Worm (Caenorhabditis elegans) whole organism, L3 larva: ENCODE data around the gene ZK1240.2.

Experiments used
- ZK546.5 ChIP-seq: sonication (generic microtip); optimal IDR thresholded peaks from 2 replicates; lab custom pipeline; 2017; ENCODE audit warnings: missing biosample characterization, missing genetic modification characterization
- aly-2 ChIP-seq: fragments of 150-350 bp; optimal IDR thresholded peaks from 2 replicates; lab custom pipeline; 2014; ENCODE audit warnings: missing biosample characterization, missing genetic modification characterization
- ceh-16 ChIP-seq: sonication (generic microtip); optimal IDR thresholded peaks from 2 replicates; lab custom pipeline; 2017; ENCODE audit warnings: missing biosample characterization, missing genetic modification characterization
- ceh-82 ChIP-seq: fragments of 150-350 bp; optimal IDR thresholded peaks from 2 replicates; lab custom pipeline; 2014; ENCODE audit warnings: missing biosample characterization, missing genetic modification characterization
- ceh-9 ChIP-seq: sonication (generic microtip); optimal IDR thresholded peaks from 2 replicates; lab custom pipeline; 2018; ENCODE audit warnings: missing biosample characterization, missing genetic modification characterization
- egl-27 ChIP-seq: sonication (generic microtip); optimal IDR thresholded peaks from 4 replicates; lab custom pipeline; 2017; ENCODE audit warnings: missing biosample characterization, missing genetic modification reagents, missing genetic modification characterization
- egl-5 ChIP-seq: fragments of 150-350 bp; optimal IDR thresholded peaks from 2 replicates; lab custom pipeline; 2017; ENCODE audit warnings: missing biosample characterization, missing genetic modification reagents, missing genetic modification characterization, inconsistent platforms
- elt-1 ChIP-seq: fragments of 150-350 bp; optimal IDR thresholded peaks from 2 replicates; lab custom pipeline; 2014; ENCODE audit warnings: missing biosample characterization, missing genetic modification characterization
- elt-2 ChIP-seq: sonication (generic microtip); optimal IDR thresholded peaks from 2 replicates; lab custom pipeline; 2016; ENCODE audit warnings: missing genetic modification reagents, mild to moderate bottlenecking, missing genetic modification characterization, missing compliant biosample characterization
- elt-3 ChIP-seq, 3 experiments: fragments of 150-350 bp in 1 of 3; sonication (generic microtip) in 2 of 3; optimal IDR thresholded peaks; 2 replicates in 2 of 3; 4 replicates in 1 of 3; lab custom pipeline; 2014 to 2017; ENCODE audit warnings: missing biosample characterization in 3 of 3, missing genetic modification characterization in 3 of 3
- fkh-10 ChIP-seq: sonication (generic microtip); optimal IDR thresholded peaks from 2 replicates; lab custom pipeline; 2017; ENCODE audit warnings: missing biosample characterization, missing genetic modification reagents, missing genetic modification characterization
- fkh-2 ChIP-seq: fragments of 150-350 bp; optimal IDR thresholded peaks from 2 replicates; lab custom pipeline; 2014; ENCODE audit warnings: missing biosample characterization, missing genetic modification reagents, missing genetic modification characterization
- fos-1 ChIP-seq: fragments of 150-350 bp; optimal IDR thresholded peaks from 2 replicates; lab custom pipeline; 2014; ENCODE audit warnings: missing biosample characterization, missing genetic modification characterization
- jun-1 ChIP-seq: fragments of 150-350 bp; optimal IDR thresholded peaks from 2 replicates; lab custom pipeline; 2014; ENCODE audit warnings: missing biosample characterization, missing genetic modification reagents, missing genetic modification characterization
- lin-15B ChIP-seq: fragments of 150-350 bp; optimal IDR thresholded peaks from 2 replicates; lab custom pipeline; 2014; ENCODE audit warnings: missing biosample characterization, missing genetic modification characterization
- lin-39 ChIP-seq: fragments of 150-350 bp; optimal IDR thresholded peaks from 2 replicates; lab custom pipeline; 2018; ENCODE audit warnings: missing biosample characterization, missing genetic modification reagents, missing genetic modification characterization
- lsy-12 ChIP-seq: sonication (generic microtip); optimal IDR thresholded peaks from 2 replicates; lab custom pipeline; 2016; ENCODE audit warnings: mild to moderate bottlenecking, missing genetic modification characterization, missing compliant biosample characterization
- mml-1 ChIP-seq: fragments of 150-350 bp; sonication (generic microtip); optimal IDR thresholded peaks from 3 replicates; lab custom pipeline; 2014; ENCODE audit warnings: missing biosample characterization, missing genetic modification characterization
- nfya-1 ChIP-seq: sonication (generic microtip); optimal IDR thresholded peaks from 2 replicates; lab custom pipeline; 2017; ENCODE audit warnings: missing genetic modification characterization, mild to moderate bottlenecking, missing compliant biosample characterization, antibody characterized with exemption, moderate library complexity; ENCODE audit not compliant: insufficient read depth
- nhr-11 ChIP-seq: fragments of 150-350 bp; optimal IDR thresholded peaks from 2 replicates; lab custom pipeline; 2014; ENCODE audit warnings: missing biosample characterization, missing genetic modification characterization
- nhr-12 ChIP-seq: fragments of 150-350 bp; optimal IDR thresholded peaks from 2 replicates; lab custom pipeline; 2014; ENCODE audit warnings: missing biosample characterization, missing genetic modification characterization
- nhr-23 ChIP-seq: fragments of 150-350 bp; optimal IDR thresholded peaks from 2 replicates; lab custom pipeline; 2014; ENCODE audit warnings: missing biosample characterization, missing genetic modification reagents, missing genetic modification characterization
- nhr-237 ChIP-seq: fragments of 150-350 bp; optimal IDR thresholded peaks from 2 replicates; lab custom pipeline; 2014; ENCODE audit warnings: missing biosample characterization, missing genetic modification characterization
- nhr-25 ChIP-seq: sonication (generic microtip); optimal IDR thresholded peaks from 2 replicates; lab custom pipeline; 2017; ENCODE audit warnings: missing biosample characterization, missing genetic modification characterization
- nhr-28 ChIP-seq: fragments of 150-350 bp; optimal IDR thresholded peaks from 2 replicates; lab custom pipeline; 2014; ENCODE audit warnings: missing biosample characterization, missing genetic modification characterization
- nhr-43 ChIP-seq: sonication (generic microtip); optimal IDR thresholded peaks from 2 replicates; lab custom pipeline; 2016; ENCODE audit warnings: mild to moderate bottlenecking, missing genetic modification characterization, missing compliant biosample characterization; ENCODE audit not compliant: poor library complexity, severe bottlenecking
- nhr-67 ChIP-seq: fragments of 150-350 bp; optimal IDR thresholded peaks from 2 replicates; lab custom pipeline; 2014; ENCODE audit warnings: missing biosample characterization, missing genetic modification characterization
- nhr-76 ChIP-seq: fragments of 150-350 bp; sonication (generic microtip); optimal IDR thresholded peaks from 5 replicates; lab custom pipeline; 2014; ENCODE audit warnings: missing biosample characterization, missing genetic modification characterization
- nhr-77 ChIP-seq: fragments of 150-350 bp; optimal IDR thresholded peaks from 2 replicates; lab custom pipeline; 2014; ENCODE audit warnings: missing biosample characterization, missing genetic modification characterization
- pha-4 ChIP-seq: fragments of 150-350 bp; optimal IDR thresholded peaks from 2 replicates; lab custom pipeline; 2014; ENCODE audit warnings: missing biosample characterization, missing genetic modification reagents, missing genetic modification characterization
- pqm-1 ChIP-seq: fragments of 150-350 bp; optimal IDR thresholded peaks from 2 replicates; lab custom pipeline; 2017; ENCODE audit warnings: missing biosample characterization, missing genetic modification characterization, inconsistent platforms
- sea-2 ChIP-seq: fragments of 150-350 bp; sonication (generic microtip); optimal IDR thresholded peaks from 4 replicates; lab custom pipeline; 2014; ENCODE audit warnings: missing biosample characterization, missing genetic modification reagents, missing genetic modification characterization
- snpc-4 ChIP-seq: fragments of 150-350 bp; optimal IDR thresholded peaks from 2 replicates; lab custom pipeline; 2014; ENCODE audit warnings: missing biosample characterization, missing genetic modification characterization
- tbx-2 ChIP-seq: sonication (generic microtip); optimal IDR thresholded peaks from 2 replicates; lab custom pipeline; 2016; ENCODE audit warnings: mild to moderate bottlenecking, missing genetic modification characterization, missing compliant biosample characterization
- unc-39 ChIP-seq: sonication (generic microtip); optimal IDR thresholded peaks from 4 replicates; lab custom pipeline; 2017; ENCODE audit warnings: missing biosample characterization, missing genetic modification characterization
- unc-62 ChIP-seq: fragments of 150-350 bp; sonication (generic microtip); optimal IDR thresholded peaks from 4 replicates; lab custom pipeline; 2014; ENCODE audit warnings: missing biosample characterization, missing genetic modification reagents, missing genetic modification characterization
- ztf-11 ChIP-seq: fragments of 150-350 bp; optimal IDR thresholded peaks from 2 replicates; lab custom pipeline; 2014; ENCODE audit warnings: missing biosample characterization, missing genetic modification characterization

The ZK1240.2 gene

DNA sequence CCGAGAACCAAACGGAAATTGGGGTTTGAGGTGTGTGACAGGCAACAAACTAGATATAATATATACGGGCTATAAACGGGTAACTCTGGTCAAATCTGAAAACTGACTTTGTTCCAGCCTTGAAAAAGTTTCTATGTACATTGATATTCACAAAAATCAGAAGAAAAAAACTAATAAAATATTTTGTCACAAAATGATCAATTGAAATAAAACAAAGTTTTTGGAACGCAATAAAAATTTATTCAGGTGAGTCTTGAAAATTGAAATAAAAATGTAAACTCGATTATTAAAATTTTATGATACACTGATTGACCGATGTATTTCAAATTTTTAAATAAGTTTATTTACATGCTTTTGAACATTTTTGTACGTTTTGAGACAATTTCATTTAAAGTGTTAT, 20.8 kb upstream of the ZK1240.2 start, which contains the start of gene B0281.6:
Gene B0281.6, minus strand, starts transcription at position 101 of the 400 bp plus-strand sequence.
- no peak for TF ChIP-seq nhr-237
- no peak for TF ChIP-seq ZK546.5
- TF ChIP-seq nhr-76 (tag; lab: Kevin White, UChicago), result no peak
- no peak for TF ChIP-seq nhr-25 (tag; lab: Kevin White, UChicago)
- TF ChIP-seq snpc-4, result no peak
- TF ChIP-seq unc-39, result no peak
- TF ChIP-seq nfya-1, result no peak
- no peak for TF ChIP-seq ztf-11
- no peak for TF ChIP-seq nhr-67 (tag; lab: Kevin White, UChicago)
- no peak for TF ChIP-seq aly-2
- no peak for TF ChIP-seq sea-2 (GFP tag; lab: Kevin White, UChicago)
- TF ChIP-seq nhr-43 (tag; lab: Kevin White, UChicago), result no peak
- TF ChIP-seq ceh-16 (tag; lab: Kevin White, UChicago), result no peak
- TF ChIP-seq lin-39 (tag; lab: Kevin White, UChicago), result no peak
- no peak for TF ChIP-seq egl-5
- no peak for TF ChIP-seq fkh-2
- TF ChIP-seq, all 47 proteins: peak for 0

DNA sequence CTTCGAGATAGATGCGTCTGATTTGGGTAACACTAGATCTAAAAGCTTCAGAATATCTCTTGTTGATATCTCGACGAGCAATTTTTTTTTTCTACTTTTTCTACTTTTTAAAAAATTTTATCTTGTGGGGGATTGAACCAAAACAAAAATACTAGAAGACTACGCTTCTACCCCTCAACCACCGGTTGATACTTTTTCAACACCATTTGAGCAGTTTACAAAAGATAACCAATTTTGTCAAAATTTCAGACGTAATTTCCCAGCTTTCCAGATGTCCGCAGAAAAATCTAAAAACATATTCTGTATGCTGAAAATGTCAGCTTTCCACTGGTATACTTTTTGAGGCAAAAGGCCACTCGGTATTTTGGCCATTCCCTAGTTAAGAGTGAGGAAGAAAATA, 18.6 kb upstream of the ZK1240.2 start:
- TF ChIP-seq nfya-1 (no peak), ceh-16 (tag; lab: Kevin White, UChicago) (no peak), lsy-12 (tag; lab: Kevin White, UChicago) (no peak), nhr-12 (tag; lab: Kevin White, UChicago) (no peak), fkh-10 (GFP tag; lab: Kevin White, UChicago) (no peak), ceh-9 (no peak), ceh-82 (no peak), tbx-2 (no peak), pha-4 (tag; lab: Kevin White, UChicago) (no peak), fos-1 (no peak), sea-2 (GFP tag; lab: Kevin White, UChicago) (no peak), nhr-76 (tag; lab: Kevin White, UChicago) (no peak), mml-1 (tag; lab: Kevin White, UChicago) (no peak)

DNA sequence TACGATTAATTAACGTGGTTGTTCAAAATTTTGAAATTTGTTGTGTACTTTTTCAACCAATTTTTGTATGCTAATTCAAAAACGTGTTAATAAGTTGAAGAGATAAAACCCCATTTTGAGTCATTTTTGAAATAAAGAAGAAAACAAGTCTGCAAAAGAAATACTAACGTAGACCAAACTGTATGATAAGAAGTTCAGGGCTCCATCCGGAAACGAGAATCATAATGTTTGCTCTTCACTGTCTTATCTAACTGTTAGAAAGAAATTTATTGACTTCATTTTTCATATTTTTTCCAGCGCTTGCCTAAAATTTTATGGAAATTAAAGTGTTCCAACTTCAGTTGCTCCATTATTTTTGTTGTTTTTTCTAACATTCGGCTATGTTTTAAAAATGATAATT, 17.7 kb upstream of the ZK1240.2 start:
- TF ChIP-seq elt-2 (peak; percentile 56), lin-15B (no peak), fkh-10 (GFP tag; lab: Kevin White, UChicago) (no peak), pqm-1 (tag; lab: Kevin White, UChicago) (peak; percentile 59), unc-62 (no peak), nhr-77 (no peak), fos-1 (no peak)

DNA sequence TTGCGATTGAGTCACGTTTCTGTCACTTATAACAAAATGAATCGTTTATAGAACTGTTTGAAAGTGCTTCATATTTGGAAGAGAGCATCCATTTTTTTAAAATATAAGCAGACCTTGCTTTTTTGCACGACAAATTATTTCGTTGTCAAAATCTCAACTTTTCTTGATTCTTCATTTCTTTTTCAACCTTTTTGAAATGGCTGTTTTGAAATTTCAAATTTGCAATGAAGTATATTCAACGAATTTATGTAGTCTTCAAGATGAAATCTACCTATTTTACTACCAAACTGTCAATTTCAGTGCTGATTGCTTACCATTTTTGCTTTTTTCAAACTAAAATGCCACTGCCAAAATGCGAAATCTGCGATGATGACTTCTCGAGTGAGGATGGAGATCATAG, 16.4 kb upstream of the ZK1240.2 start, which contains the start of gene B0281.3:
Gene B0281.3, plus strand, starts transcription at position 301 of the 400 bp plus-strand sequence.
- TF ChIP-seq lsy-12 (tag; lab: Kevin White, UChicago) (no peak), mml-1 (tag; lab: Kevin White, UChicago) (no peak), ceh-16 (tag; lab: Kevin White, UChicago) (no peak), nhr-28 (no peak), egl-27 (tag; lab: Kevin White, UChicago) (no peak), jun-1 (tag; lab: Kevin White, UChicago) (no peak), nhr-43 (tag; lab: Kevin White, UChicago) (no peak)

DNA sequence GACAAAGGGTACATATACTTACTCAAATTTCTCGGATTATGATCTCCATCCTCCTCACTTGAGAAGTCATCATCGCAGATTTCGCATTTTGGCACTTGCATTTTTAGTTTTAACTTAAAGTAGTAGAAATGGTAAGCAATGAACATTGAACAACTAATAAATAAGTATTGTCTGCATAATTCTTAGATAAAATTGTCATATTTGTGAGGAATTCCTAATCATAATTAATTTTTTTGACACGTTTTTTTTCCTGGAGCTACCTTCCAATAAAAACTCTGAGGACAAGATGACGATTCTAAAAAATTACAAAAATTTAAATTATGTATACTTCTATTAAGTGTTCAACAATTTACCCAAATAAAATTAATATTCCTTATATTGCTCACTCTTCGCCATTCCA, 10.4 kb upstream of the ZK1240.2 start, which contains the start of the genes trim-21 and B0281.1:
Gene trim-21, minus strand, starts transcription at position 101 of the 400 bp plus-strand sequence.
Gene B0281.1, plus strand, starts transcription at position 321 of the 400 bp plus-strand sequence.
- TF ChIP-seq tbx-2 (no peak), pha-4 (tag; lab: Kevin White, UChicago) (no peak), elt-1 (tag; lab: Kevin White, UChicago) (no peak), nhr-11 (no peak), elt-3 (tag; optimal IDR thresholded peaks at IDR 0.05; lab: Kevin White, UChicago) (no peak), ceh-82 (no peak), nhr-23 (tag; lab: Kevin White, UChicago) (no peak)
